Fruit fly (Drosophila melanogaster) whole organism, embryonic: ENCODE results near the gene fog.
A peak's percentile ranks its signal among the peaks of the same experiment; 100 is the strongest.

ENCODE experiments used
- Abd-B ChIP-seq: fragments of 200-800 bp; sonication (Bioruptor generic); optimal IDR thresholded peaks from 2 replicates; lab custom pipeline; 2018; ENCODE audit warnings: missing biosample characterization, mild to moderate bottlenecking, missing genetic modification characterization, moderate library complexity
- Ada2b ChIP-seq: fragments of 200-800 bp; sonication (Bioruptor generic); IDR thresholded peaks from 2 replicates; pipeline ENCODE4 v1.3.6; 2022; ENCODE audit warnings: missing biosample characterization, missing genetic modification characterization
- Bdp1 ChIP-seq: fragments of 200-800 bp; sonication (Bioruptor generic); optimal IDR thresholded peaks from 3 replicates; lab custom pipeline; 2016; ENCODE audit warnings: missing biosample characterization, missing genetic modification characterization
- Blimp-1 ChIP-seq: fragments of 200-800 bp; sonication (Bioruptor generic); optimal IDR thresholded peaks from 3 replicates; lab custom pipeline; 2018; ENCODE audit warnings: missing biosample characterization, missing genetic modification characterization, mild to moderate bottlenecking, moderate library complexity, missing genetic modification reagents
- CG10979 ChIP-seq: fragments of 200-800 bp; sonication (Bioruptor generic); optimal IDR thresholded peaks from 2 replicates; lab custom pipeline; 2018; ENCODE audit warnings: missing biosample characterization, mild to moderate bottlenecking, missing genetic modification characterization, moderate library complexity
- CG14050 ChIP-seq: fragments of 200-800 bp; sonication (Bioruptor generic); IDR thresholded peaks from 3 replicates; pipeline ENCODE4 v1.3.6; 2022; ENCODE audit warnings: missing biosample characterization, missing genetic modification characterization
- CG15601 ChIP-seq: fragments of 200-800 bp; sonication (Bioruptor generic); optimal IDR thresholded peaks from 3 replicates; lab custom pipeline; 2019; ENCODE audit warnings: missing biosample characterization, mild to moderate bottlenecking, missing genetic modification characterization, moderate library complexity
- CG2712 ChIP-seq: fragments of 200-800 bp; optimal IDR thresholded peaks from 3 replicates; lab custom pipeline; 2019; ENCODE audit warnings: missing biosample characterization, mild to moderate bottlenecking, missing genetic modification characterization, moderate library complexity
- CG31365 ChIP-seq: fragments of 200-800 bp; sonication (Bioruptor generic); optimal IDR thresholded peaks from 2 replicates; lab custom pipeline; 2018; ENCODE audit warnings: missing biosample characterization, mild to moderate bottlenecking, missing genetic modification characterization
- CG32532 ChIP-seq: fragments of 200-800 bp; sonication (Bioruptor generic); IDR thresholded peaks from 2 replicates; pipeline ENCODE4 v1.3.6; 2022; ENCODE audit warnings: missing biosample characterization, missing genetic modification characterization
- CG3281 ChIP-seq: fragments of 200-800 bp; sonication (Bioruptor generic); optimal IDR thresholded peaks from 3 replicates; lab custom pipeline; 2017; ENCODE audit warnings: missing biosample characterization, mild to moderate bottlenecking, missing genetic modification characterization
- CG6813 ChIP-seq: fragments of 200-800 bp; sonication (Bioruptor generic); optimal IDR thresholded peaks from 2 replicates; lab custom pipeline; 2017; ENCODE audit warnings: missing biosample characterization, missing genetic modification characterization, mild to moderate bottlenecking, moderate library complexity, missing genetic modification reagents
- CG7963 ChIP-seq: fragments of 200-800 bp; sonication (Bioruptor generic); IDR thresholded peaks from 3 replicates; pipeline ENCODE4 v1.3.6; 2022; ENCODE audit warnings: missing biosample characterization, missing genetic modification characterization; ENCODE audit not compliant: partially characterized antibody
- CkIIα-i1 ChIP-seq: fragments of 200-800 bp; sonication (Bioruptor generic); IDR thresholded peaks from 2 replicates; pipeline ENCODE4 v1.3.6; 2022; ENCODE audit warnings: missing biosample characterization, missing genetic modification characterization
- E2f1 ChIP-seq: fragments of 200-800 bp; sonication (Bioruptor generic); IDR thresholded peaks from 2 replicates; pipeline ENCODE4 v1.3.6; 2022; ENCODE audit warnings: missing biosample characterization, missing genetic modification characterization
- E2f2 ChIP-seq: fragments of 200-800 bp; sonication (Bioruptor generic); IDR thresholded peaks from 2 replicates; pipeline ENCODE4 v1.3.6; 2022; ENCODE audit warnings: missing biosample characterization, missing genetic modification characterization
- Hsf ChIP-seq: fragments of 200-800 bp; sonication (Bioruptor generic); optimal IDR thresholded peaks from 3 replicates; lab custom pipeline; 2016; ENCODE audit warnings: missing biosample characterization, missing genetic modification characterization
- Lhr ChIP-seq: fragments of 200-800 bp; sonication (Bioruptor generic); optimal IDR thresholded peaks from 3 replicates; lab custom pipeline; 2017; ENCODE audit warnings: mild to moderate bottlenecking, missing biosample characterization, missing genetic modification reagents, missing genetic modification characterization
- Lpt ChIP-seq: fragments of >200 bp; optimal IDR thresholded peaks from 2 replicates; lab custom pipeline; 2018; ENCODE audit warnings: missing biosample characterization, missing genetic modification characterization
- Mes4 ChIP-seq: fragments of 200-800 bp; sonication (Bioruptor generic); optimal IDR thresholded peaks from 2 replicates; lab custom pipeline; 2016; ENCODE audit warnings: missing biosample characterization, missing genetic modification characterization
- Mrtf ChIP-seq: fragments of 200-800 bp; sonication (Bioruptor generic); IDR thresholded peaks from 3 replicates; pipeline ENCODE4 v1.3.6; 2022; ENCODE audit warnings: missing biosample characterization, missing genetic modification characterization
- NC2α ChIP-seq: fragments of 200-800 bp; sonication (Bioruptor generic); optimal IDR thresholded peaks from 2 replicates; lab custom pipeline; 2016; ENCODE audit warnings: missing biosample characterization, missing genetic modification characterization
- NfI ChIP-seq: fragments of 200-800 bp; sonication (Bioruptor generic); optimal IDR thresholded peaks from 3 replicates; lab custom pipeline; 2018; ENCODE audit warnings: missing biosample characterization, mild to moderate bottlenecking, missing genetic modification characterization, moderate library complexity
- abd-A ChIP-seq: fragments of 200-800 bp; sonication (Bioruptor generic); optimal IDR thresholded peaks from 3 replicates; lab custom pipeline; 2019; ENCODE audit warnings: missing biosample characterization, mild to moderate bottlenecking, missing genetic modification characterization, moderate library complexity
- ac ChIP-seq: fragments of 200-800 bp; sonication (Bioruptor generic); optimal IDR thresholded peaks from 3 replicates; lab custom pipeline; 2017; ENCODE audit warnings: missing biosample characterization, mild to moderate bottlenecking, missing genetic modification characterization
- bcd ChIP-seq: fragments of 200-800 bp; sonication (Bioruptor generic); optimal IDR thresholded peaks from 2 replicates; lab custom pipeline; 2017; ENCODE audit warnings: missing biosample characterization, mild to moderate bottlenecking, missing genetic modification characterization
- bowl ChIP-seq: fragments of 200-800 bp; sonication (Bioruptor generic); IDR thresholded peaks from 2 replicates; pipeline ENCODE4 v1.3.6; 2022; ENCODE audit warnings: missing biosample characterization, missing genetic modification characterization
- ci ChIP-seq: fragments of 200-800 bp; sonication (Bioruptor generic); IDR thresholded peaks from 3 replicates; pipeline ENCODE4 v1.3.6; 2022; ENCODE audit warnings: missing biosample characterization, missing genetic modification characterization
- crp ChIP-seq, 2 experiments: fragments of 200-800 bp; sonication (Bioruptor generic); optimal IDR thresholded peaks; 2 replicates in 1 of 2; 3 replicates in 1 of 2; lab custom pipeline; 2017; ENCODE audit warnings: missing biosample characterization in 2 of 2, missing genetic modification characterization in 2 of 2, mild to moderate bottlenecking in 1 of 2, moderate library complexity in 1 of 2
- fru ChIP-seq: fragments of >200 bp; optimal IDR thresholded peaks from 2 replicates; lab custom pipeline; 2017
- grau ChIP-seq: fragments of 200-800 bp; optimal IDR thresholded peaks from 3 replicates; lab custom pipeline; 2019; ENCODE audit warnings: missing biosample characterization, mild to moderate bottlenecking, missing genetic modification characterization, moderate library complexity
- gsb-n ChIP-seq: fragments of 200-800 bp; sonication (Bioruptor generic); optimal IDR thresholded peaks from 3 replicates; lab custom pipeline; 2018; ENCODE audit warnings: missing biosample characterization, mild to moderate bottlenecking, missing genetic modification characterization
- hb ChIP-seq: fragments of 200-800 bp; sonication (Bioruptor generic); IDR thresholded peaks from 3 replicates; pipeline ENCODE4 v1.3.6; 2022; ENCODE audit warnings: missing biosample characterization, missing genetic modification characterization; ENCODE audit not compliant: partially characterized antibody
- hkb ChIP-seq, 2 experiments: fragments of 200-800 bp in 1 of 2; fragments of >200 bp in 1 of 2; sonication (Bioruptor generic) in 1 of 2; IDR thresholded peaks in 1 of 2; optimal IDR thresholded peaks in 1 of 2; 2 replicates each; pipeline versions ENCODE4 v1.3.6 to Lab custom; 2017 to 2022; ENCODE audit warnings: missing biosample characterization in 1 of 2, missing genetic modification characterization in 1 of 2
- ind ChIP-seq: fragments of 200-800 bp; sonication (Bioruptor generic); optimal IDR thresholded peaks from 3 replicates; lab custom pipeline; 2016; ENCODE audit warnings: missing biosample characterization, missing genetic modification characterization
- jigr1 ChIP-seq: fragments of 200-800 bp; sonication (Bioruptor generic); IDR thresholded peaks from 3 replicates; pipeline ENCODE4 v1.3.6; 2022; ENCODE audit warnings: missing biosample characterization, missing genetic modification characterization
- lov ChIP-seq, 2 experiments: fragments of 200-800 bp in 1 of 2; fragments of >200 bp in 1 of 2; sonication (Bioruptor generic) in 1 of 2; IDR thresholded peaks in 1 of 2; optimal IDR thresholded peaks in 1 of 2; 2 replicates in 1 of 2; 3 replicates in 1 of 2; pipeline versions ENCODE4 v1.3.6 to Lab custom; 2017 to 2022; ENCODE audit warnings: missing biosample characterization in 1 of 2, missing genetic modification characterization in 1 of 2
- nerfin-2 ChIP-seq: fragments of 200-800 bp; sonication (Bioruptor generic); IDR thresholded peaks from 2 replicates; pipeline ENCODE4 v1.3.6; 2022; ENCODE audit warnings: missing biosample characterization, missing genetic modification characterization; ENCODE audit not compliant: partially characterized antibody
- nmo ChIP-seq: fragments of 200-800 bp; sonication (Bioruptor generic); optimal IDR thresholded peaks from 2 replicates; lab custom pipeline; 2018; ENCODE audit warnings: missing biosample characterization, mild to moderate bottlenecking, missing genetic modification characterization, moderate library complexity
- onecut ChIP-seq: fragments of 200-800 bp; sonication (Bioruptor generic); IDR thresholded peaks from 2 replicates; pipeline ENCODE4 v1.3.6; 2022; ENCODE audit warnings: missing biosample characterization, missing genetic modification characterization
- otp ChIP-seq: fragments of 200-800 bp; sonication (Bioruptor generic); IDR thresholded peaks from 3 replicates; pipeline ENCODE4, ENCODE4 v1.3.6; 2022; ENCODE audit warnings: missing biosample characterization, missing genetic modification characterization
- pum ChIP-seq: fragments of 200-800 bp; sonication (Bioruptor generic); optimal IDR thresholded peaks from 2 replicates; lab custom pipeline; 2016; ENCODE audit warnings: missing biosample characterization, missing genetic modification characterization
- schlank ChIP-seq: fragments of 200-800 bp; sonication (Bioruptor generic); optimal IDR thresholded peaks from 2 replicates; lab custom pipeline; 2018; ENCODE audit warnings: missing biosample characterization, mild to moderate bottlenecking, missing genetic modification characterization
- sob ChIP-seq: fragments of 200-800 bp; sonication (Bioruptor generic); IDR thresholded peaks from 2 replicates; pipeline ENCODE4 v1.3.6; 2022; ENCODE audit warnings: missing biosample characterization, missing genetic modification characterization
- sqz ChIP-seq: fragments of 200-800 bp; sonication (Bioruptor generic); optimal IDR thresholded peaks from 3 replicates; lab custom pipeline; 2018; ENCODE audit warnings: missing biosample characterization, mild to moderate bottlenecking, missing genetic modification characterization
- tap ChIP-seq: fragments of 200-800 bp; optimal IDR thresholded peaks from 3 replicates; lab custom pipeline; 2019; ENCODE audit warnings: missing biosample characterization, mild to moderate bottlenecking, missing genetic modification characterization, moderate library complexity
- tll ChIP-seq, 2 experiments: fragments of 200-800 bp in 1 of 2; fragments of >200 bp in 1 of 2; sonication (Bioruptor generic) in 1 of 2; optimal IDR thresholded peaks; 2 replicates each; lab custom pipeline; 2017 to 2019; ENCODE audit warnings: missing biosample characterization in 2 of 2, missing genetic modification characterization in 2 of 2, mild to moderate bottlenecking in 1 of 2, moderate library complexity in 1 of 2
- usp ChIP-seq: fragments of >200 bp; optimal IDR thresholded peaks from 2 replicates; lab custom pipeline; 2017; ENCODE audit warnings: missing biosample characterization, missing genetic modification characterization

Gene fog

dm6 chrX:22833534-22833933, 21.5 kb downstream of the fog start (continued):
- TF ChIP-seq Mrtf (GFP tag; lab: Robert Waterston, UW), result 0 out of 3 replicates have a peak, but pooled peaks have one; percentile 54
- TF ChIP-seq onecut, result peak; percentile 29; the same call in 1 of the 2 replicates
- TF ChIP-seq jigr1 (GFP tag; lab: Robert Waterston, UW), result no peak
- no peak for TF ChIP-seq Lhr
- TF ChIP-seq E2f2 (GFP tag; lab: Robert Waterston, UW), result 0 out of 2 replicates have a peak, but pooled peaks have one; percentile 23
- TF ChIP-seq CG10979 (tag; lab: Kevin White, UChicago), result peak; percentile 67
- TF ChIP-seq ind (GFP tag; lab: Kevin White, UChicago), result peak; percentile 66
- peak; percentile 74 for TF ChIP-seq nmo (GFP tag; lab: Kevin White, UChicago)
- TF ChIP-seq hb, result no peak
- no peak for TF ChIP-seq CkIIα-i1 (GFP tag; lab: Robert Waterston, UW)
- peak; percentile 39; the same call in 1 of the 3 replicates for TF ChIP-seq CG14050 (GFP tag; lab: Robert Waterston, UW)
- no peak for TF ChIP-seq nerfin-2 (GFP tag; lab: Robert Waterston, UW)
- TF ChIP-seq E2f1 (GFP tag; lab: Robert Waterston, UW), result peak; percentile 53; the same call in 1 of the 2 replicates
- peak; percentile 44 for TF ChIP-seq grau
- peak; percentile 33; the same call in 1 of the 2 replicates for TF ChIP-seq sob (GFP tag; lab: Robert Waterston, UW)
- peak; percentile 60 for TF ChIP-seq CG2712 (tag; lab: Kevin White, UChicago)
- TF ChIP-seq Ada2b (GFP tag; lab: Robert Waterston, UW), result peak; percentile 58; the same call in 1 of the 2 replicates
- TF ChIP-seq CG32532 (GFP tag; lab: Robert Waterston, UW), result no peak
- no peak for TF ChIP-seq fru (lab: Kevin White, UChicago)
- no peak for TF ChIP-seq ac (GFP tag; lab: Kevin White, UChicago)
- peak; percentile 70 for TF ChIP-seq Blimp-1
- TF ChIP-seq Mes4 (GFP tag; lab: Kevin White, UChicago), result peak; percentile 35
- no peak for TF ChIP-seq crp (GFP tag; optimal IDR thresholded peaks at IDR 0.05; lab: Kevin White, UChicago)
- TF ChIP-seq Abd-B (GFP tag; lab: Kevin White, UChicago), result peak; percentile 65
- no peak for TF ChIP-seq Bdp1 (GFP tag; lab: Kevin White, UChicago)
- TF ChIP-seq Lpt, result no peak
- TF ChIP-seq CG7963 (GFP tag; lab: Robert Waterston, UW), result no peak
- no peak for TF ChIP-seq abd-A (tag; lab: Kevin White, UChicago)
- TF ChIP-seq hkb (optimal IDR thresholded peaks at IDR 0.05; lab: Kevin White, UChicago), result no peak
- TF ChIP-seq hkb (GFP tag; IDR thresholded peaks at IDR 0.05; lab: Robert Waterston, UW), result peak; percentile 58; the same call in 1 of the 2 replicates
- TF ChIP-seq tap, result peak; percentile 20
- TF ChIP-seq tll (GFP tag; optimal IDR thresholded peaks at IDR 0.05; lab: Kevin White, UChicago), result no peak
- peak; percentile 54; the same call in 1 of the 3 replicates for TF ChIP-seq otp
- peak; percentile 49; the same call in 1 of the 3 replicates for TF ChIP-seq ci (GFP tag; lab: Robert Waterston, UW)
- TF ChIP-seq CG3281 (GFP tag; lab: Kevin White, UChicago), result peak; percentile 27
- no peak for TF ChIP-seq lov (optimal IDR thresholded peaks at IDR 0.05; lab: Kevin White, UChicago)
- TF ChIP-seq lov (GFP tag; IDR thresholded peaks at IDR 0.05; lab: Robert Waterston, UW), result no peak
- no peak for TF ChIP-seq NC2α (GFP tag; lab: Kevin White, UChicago)
- TF ChIP-seq NfI (GFP tag; lab: Kevin White, UChicago), result peak; percentile 44
- TF ChIP-seq Hsf, result peak; percentile 29
- peak; percentile 54 for TF ChIP-seq bcd (GFP tag; lab: Kevin White, UChicago)
- TF ChIP-seq usp (GFP tag; lab: Kevin White, UChicago), result no peak
- no peak for TF ChIP-seq CG15601
- TF ChIP-seq sqz (GFP tag; lab: Kevin White, UChicago), result no peak
- no peak for TF ChIP-seq CG31365 (tag; lab: Kevin White, UChicago)
- peak; percentile 31 for TF ChIP-seq CG6813
- no peak; the same call in 1 of the 2 replicates for TF ChIP-seq bowl
- TF ChIP-seq schlank (tag; lab: Kevin White, UChicago), result no peak
- peak; percentile 39 for TF ChIP-seq gsb-n
- TF ChIP-seq pum (GFP tag; lab: Kevin White, UChicago), result peak; percentile 42
